Worm (Caenorhabditis elegans) whole organism, L4/young adult: ENCODE data around the gene Y17D7C.2.

Experiments
- W03F9.2 ChIP-seq: fragments of 150-350 bp; optimal IDR thresholded peaks from 2 replicates; lab custom pipeline; 2014; ENCODE audit warnings: missing biosample characterization, missing genetic modification characterization
- dao-5 ChIP-seq: sonication (generic microtip); optimal IDR thresholded peaks from 2 replicates; lab custom pipeline; 2016; ENCODE audit warnings: missing genotype, missing genetic modification characterization, moderate library complexity, missing compliant biosample characterization
- him-1 ChIP-seq: sonication (generic microtip); optimal IDR thresholded peaks from 2 replicates; lab custom pipeline; 2016; ENCODE audit warnings: missing genotype, missing genetic modification reagents, missing genetic modification characterization, missing compliant biosample characterization

DNA sequence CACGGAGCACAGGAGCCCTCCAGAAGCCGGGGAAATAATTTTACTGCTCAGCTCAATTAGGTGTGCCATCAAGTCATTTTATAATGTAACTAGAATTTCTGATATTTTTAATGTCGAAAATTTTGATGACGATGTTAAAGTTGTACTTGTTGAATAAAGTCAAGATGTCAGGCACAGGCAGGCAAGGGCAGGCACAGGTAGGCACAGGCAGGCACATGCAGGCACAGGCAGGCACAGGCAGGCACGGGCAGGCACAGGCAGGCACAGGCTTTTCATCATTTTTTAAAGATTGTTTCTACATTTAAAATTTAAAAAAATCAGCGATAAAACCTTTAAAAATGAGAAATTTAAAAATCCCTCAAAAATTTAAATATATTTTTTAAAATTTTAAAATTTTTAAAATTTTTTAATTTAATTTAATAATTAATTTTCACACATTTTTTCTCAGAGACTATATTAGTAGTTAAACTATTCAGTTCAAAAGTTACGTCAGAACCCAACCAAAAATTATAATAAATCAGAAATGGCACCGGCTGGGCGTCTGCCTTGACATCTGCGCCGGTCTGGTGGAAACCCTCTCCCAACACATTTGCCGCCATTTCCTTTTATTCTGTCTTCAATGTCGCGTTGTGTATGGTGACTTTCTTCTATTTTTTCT lies 10.5 kb downstream of the Y17D7C.2 start, which contains the start of gene Y17D7C.6:
- TF ChIP-seq W03F9.2 (tag; lab: Kevin White, UChicago) (no peak), dao-5 (tag; lab: Kevin White, UChicago) (no peak), him-1 (tag; lab: Kevin White, UChicago) (no peak)
